Fruit fly (Drosophila melanogaster) whole organism: ENCODE results near the gene CG8916.

Source experiments
- CG8478 ChIP-seq: fragments of >200 bp; optimal IDR thresholded peaks from 2 replicates; lab custom pipeline; 2018; ENCODE audit warnings: inconsistent platforms
- Dll ChIP-seq: fragments of >200 bp; optimal IDR thresholded peaks from 2 replicates; lab custom pipeline; 2017
- EcR ChIP-seq, 2 experiments: fragments of >200 bp; optimal IDR thresholded peaks; 2 replicates each; lab custom pipeline; 2017; ENCODE audit warnings: missing biosample characterization in 2 of 2, missing genetic modification characterization in 2 of 2, missing genetic modification reagents in 2 of 2
- pan ChIP-seq: fragments of >200 bp; optimal IDR thresholded peaks from 2 replicates; lab custom pipeline; 2017
- psq ChIP-seq: fragments of >200 bp; optimal IDR thresholded peaks from 2 replicates; lab custom pipeline; 2017
- usp ChIP-seq: fragments of >200 bp; optimal IDR thresholded peaks from 2 replicates; lab custom pipeline; 2017; ENCODE audit warnings: missing biosample characterization, missing genetic modification characterization, mixed read lengths

Gene CG8916

dm6 chrX:15921655-15922054 is at the start of gene CG8916:
CG8916 (plus strand) TSS chrX:15921955.
- TF ChIP-seq usp = no peak
- no peak for TF ChIP-seq Dll (lab: Kevin White, UChicago)
- no peak for TF ChIP-seq CG8478 (lab: Kevin White, UChicago)
- TF ChIP-seq EcR (GFP tag; optimal IDR thresholded peaks at IDR 0.05; lab: Kevin White, UChicago) = no peak
- no peak for TF ChIP-seq pan (lab: Kevin White, UChicago)
- no peak for TF ChIP-seq psq (lab: Kevin White, UChicago)

DNA sequence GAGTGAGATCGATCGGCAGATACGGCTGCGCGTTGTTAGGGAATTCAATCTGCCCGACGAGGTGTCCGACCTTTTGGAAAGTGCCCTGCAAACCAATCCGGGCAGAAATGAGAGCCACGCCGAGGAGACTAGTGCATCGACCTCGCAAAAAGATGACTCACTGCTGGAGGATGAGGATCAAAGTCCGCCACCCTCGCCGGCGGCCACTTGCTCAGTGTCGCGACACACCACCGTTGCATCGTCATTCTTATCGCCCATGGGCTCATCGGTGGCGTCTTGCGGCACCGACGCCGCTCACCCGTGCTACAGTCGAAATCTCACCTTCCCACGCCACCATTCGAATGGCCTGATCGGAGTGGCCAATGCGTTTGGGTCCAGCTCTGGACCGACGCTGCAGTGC is 47.3 kb upstream of the CG8916 start:
- TF ChIP-seq EcR (GFP tag; optimal IDR thresholded peaks at IDR 0.05; lab: Kevin White, UChicago) (no peak), usp (no peak), psq (lab: Kevin White, UChicago) (no peak), Dll (lab: Kevin White, UChicago) (no peak), pan (lab: Kevin White, UChicago) (no peak), CG8478 (lab: Kevin White, UChicago) (no peak)

- TF ChIP-seq CG8478 (lab: Kevin White, UChicago) = no peak
- TF ChIP-seq psq (lab: Kevin White, UChicago) = no peak
- TF ChIP-seq usp = no peak
- no peak for TF ChIP-seq pan (lab: Kevin White, UChicago)
- TF ChIP-seq EcR (GFP tag; optimal IDR thresholded peaks at IDR 0.05; lab: Kevin White, UChicago) = no peak
- no peak for TF ChIP-seq Dll (lab: Kevin White, UChicago)
Observed at dm6 chrX:15875569-15875968, 46.2 kb upstream of the CG8916 start.

DNA sequence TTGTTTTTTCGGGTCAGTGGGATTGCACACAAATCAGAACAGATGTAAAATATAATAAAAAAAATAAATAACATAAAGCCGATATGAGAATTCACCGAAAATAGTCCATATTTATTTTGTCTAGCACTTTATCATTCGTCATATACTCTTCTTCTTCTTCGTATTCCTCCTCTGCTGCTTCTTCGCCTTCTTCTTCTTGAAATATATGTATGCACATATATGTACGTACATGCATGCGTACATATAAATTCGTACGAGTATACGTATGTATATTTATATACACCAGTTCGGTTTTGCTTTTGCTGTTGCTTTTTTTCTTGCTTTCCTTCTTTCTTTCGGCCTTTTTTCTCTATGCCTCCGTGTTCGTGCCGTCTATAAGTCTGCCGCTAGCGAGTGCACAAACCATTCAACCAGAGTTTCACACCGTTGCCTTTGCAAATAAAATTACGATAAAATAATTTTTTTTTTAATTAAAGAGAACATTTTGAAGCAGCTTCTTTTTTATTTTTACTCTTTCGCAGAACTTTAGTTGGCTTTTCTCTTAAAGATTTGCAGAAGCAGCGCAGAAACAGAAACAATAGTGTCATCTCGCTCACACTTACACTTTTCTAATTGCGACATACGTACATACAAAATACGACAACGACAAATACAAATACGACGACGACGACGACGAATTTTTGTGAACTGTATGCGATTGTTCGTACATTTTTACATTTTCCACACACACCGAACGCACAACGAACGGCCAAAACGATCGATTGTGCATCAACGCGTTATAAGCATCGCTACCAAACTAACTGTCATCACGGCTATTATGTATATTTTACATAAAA is 35.1 kb upstream of the CG8916 start:
- TF ChIP-seq EcR (GFP tag; optimal IDR thresholded peaks at IDR 0.05; lab: Kevin White, UChicago) (no peak), usp (no peak), psq (lab: Kevin White, UChicago) (no peak), pan (lab: Kevin White, UChicago) (no peak), CG8478 (lab: Kevin White, UChicago) (no peak), Dll (lab: Kevin White, UChicago) (no peak)

DNA sequence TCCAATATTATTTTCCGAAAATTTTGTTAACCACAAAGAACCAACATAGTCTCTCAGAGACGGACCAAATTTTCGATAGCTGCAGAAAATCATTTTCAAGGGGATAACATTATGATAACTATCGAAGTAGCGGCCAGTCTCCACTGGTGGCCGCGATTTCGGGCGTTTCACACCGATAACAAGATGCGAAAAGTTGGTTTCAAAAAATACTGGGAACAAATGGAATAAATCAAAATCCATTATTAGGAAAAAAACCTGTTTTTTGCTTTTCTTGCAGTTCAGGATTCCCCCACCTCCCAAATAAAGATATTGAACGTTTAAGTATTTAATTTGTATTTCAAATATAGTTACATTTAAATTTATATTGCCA is 34.5 kb upstream of the CG8916 start, which contains the start of gene tay:
Gene tay (minus strand): TSS at position 65 of the 370 bp plus-strand sequence.
- TF ChIP-seq psq (lab: Kevin White, UChicago) = no peak
- no peak for TF ChIP-seq pan (lab: Kevin White, UChicago)

DNA sequence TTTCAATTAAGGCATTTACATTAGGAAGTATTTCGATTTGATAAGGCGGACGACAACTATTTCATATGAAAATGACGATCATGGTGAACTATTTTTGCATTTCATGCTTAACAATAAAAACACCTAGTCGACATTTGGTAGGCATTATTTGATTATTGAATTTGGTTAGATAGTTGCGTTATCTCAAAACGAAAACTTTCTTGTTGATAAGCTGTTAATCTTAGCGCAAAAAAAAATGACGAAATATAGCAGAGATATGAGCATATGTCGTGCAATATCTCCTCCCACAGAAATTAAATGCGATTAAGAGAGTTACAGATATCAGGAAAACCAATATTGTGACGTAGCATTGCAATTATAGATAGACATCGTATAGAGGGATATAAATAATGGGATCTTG is 33.0 kb upstream of the CG8916 start:
- TF ChIP-seq usp (no peak), psq (lab: Kevin White, UChicago) (no peak), CG8478 (lab: Kevin White, UChicago) (no peak), EcR (GFP tag; optimal IDR thresholded peaks at IDR 0.05; lab: Kevin White, UChicago) (no peak), Dll (lab: Kevin White, UChicago) (no peak), pan (lab: Kevin White, UChicago) (no peak)

- TF ChIP-seq CG8478 (lab: Kevin White, UChicago) = no peak
- no peak for TF ChIP-seq pan (lab: Kevin White, UChicago)
- no peak for TF ChIP-seq usp
- no peak for TF ChIP-seq psq (lab: Kevin White, UChicago)
- no peak for TF ChIP-seq Dll (lab: Kevin White, UChicago)
- TF ChIP-seq EcR (GFP tag; optimal IDR thresholded peaks at IDR 0.05; lab: Kevin White, UChicago) = no peak
Observed at dm6 chrX:15889780-15890608, 31.8 kb upstream of the CG8916 start, which contains the start of the genes MSBP and CG15916. MSBP (minus strand) TSS chrX:15890109. CG15916 (plus strand) TSS chrX:15890589.

DNA sequence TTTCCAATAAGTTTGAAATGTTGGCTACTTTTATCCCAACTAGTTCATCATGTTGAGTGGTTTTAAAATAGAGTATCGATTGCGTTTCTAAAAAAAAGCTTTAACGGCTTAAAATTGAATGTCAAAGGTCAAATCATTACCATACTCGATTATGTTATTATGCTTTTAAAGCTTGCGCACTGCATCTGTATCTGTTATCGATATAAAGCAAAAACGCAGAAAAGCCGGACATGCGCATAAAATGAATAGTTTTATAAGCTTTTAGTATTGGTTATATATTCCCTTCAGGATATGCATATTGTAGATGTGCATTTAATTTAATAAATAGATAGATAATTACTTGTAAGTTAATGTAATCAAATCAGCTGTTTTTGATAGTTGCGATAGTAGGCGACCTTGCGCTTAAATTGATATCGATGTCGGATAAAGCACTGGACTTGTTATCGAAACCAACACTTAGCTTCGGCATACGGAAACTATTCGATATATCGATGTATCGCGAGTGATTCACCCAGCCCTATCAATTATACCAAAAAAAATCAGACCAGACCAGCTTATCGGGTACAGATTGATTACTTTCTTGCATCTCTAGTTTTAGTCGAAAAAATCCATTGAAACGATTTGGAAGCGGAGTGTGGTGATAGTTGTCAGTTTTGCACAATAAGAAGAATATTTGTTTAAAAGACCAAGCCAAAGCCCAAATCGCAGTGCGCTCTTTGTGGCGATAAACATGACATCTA is 30.0 kb upstream of the CG8916 start, which contains the start of gene shi:
Gene shi (plus strand): TSS at position 511 of the 740 bp plus-strand sequence.
- TF ChIP-seq CG8478 (lab: Kevin White, UChicago) (no peak), EcR (GFP tag; optimal IDR thresholded peaks at IDR 0.05; lab: Kevin White, UChicago) (no peak), psq (lab: Kevin White, UChicago) (no peak), pan (lab: Kevin White, UChicago) (no peak), Dll (lab: Kevin White, UChicago) (no peak), usp (no peak)

DNA sequence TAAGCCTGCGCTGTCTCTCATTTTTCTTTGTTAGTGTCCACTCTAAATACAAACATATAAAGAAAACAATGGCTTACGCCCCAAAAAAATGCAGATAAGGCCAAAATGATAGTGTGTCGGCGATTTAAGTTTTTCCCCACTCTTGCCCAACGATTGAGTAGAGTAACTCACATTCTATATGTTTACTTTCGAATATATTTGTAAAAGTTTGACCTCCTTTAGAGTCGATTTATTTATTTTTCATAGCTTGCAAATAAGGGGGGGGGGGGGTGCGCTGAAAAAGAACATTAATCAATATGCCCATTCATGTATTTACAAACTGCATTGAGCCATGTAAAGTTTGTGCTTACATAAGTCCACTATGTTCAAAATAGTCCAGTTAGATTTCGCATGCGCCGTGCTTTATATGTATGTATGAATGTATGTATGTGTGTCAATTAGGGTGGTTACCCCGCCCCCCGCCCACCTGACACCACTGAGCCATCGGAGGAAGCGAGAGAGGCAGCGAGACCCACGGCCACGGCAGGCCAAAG is 28.0 kb upstream of the CG8916 start:
- no peak for TF ChIP-seq usp
- TF ChIP-seq CG8478 (lab: Kevin White, UChicago) = no peak
- TF ChIP-seq EcR (GFP tag; optimal IDR thresholded peaks at IDR 0.05; lab: Kevin White, UChicago) = no peak
- no peak for TF ChIP-seq Dll (lab: Kevin White, UChicago)
- TF ChIP-seq psq (lab: Kevin White, UChicago) = no peak

dm6 chrX:15909564-15910284 is 12.0 kb upstream of the CG8916 start, which contains the start of gene CycD:
CycD (minus strand) TSS chrX:15909676.
- TF ChIP-seq CG8478 (lab: Kevin White, UChicago) = no peak
- no peak for TF ChIP-seq Dll (lab: Kevin White, UChicago)
- no peak for TF ChIP-seq pan (lab: Kevin White, UChicago)
- TF ChIP-seq psq (lab: Kevin White, UChicago) = no peak
- TF ChIP-seq usp = no peak
- no peak for TF ChIP-seq EcR (GFP tag; optimal IDR thresholded peaks at IDR 0.05; lab: Kevin White, UChicago)
